Worm (Caenorhabditis elegans) whole organism, young adult: ENCODE data around the gene Y54G2A.41.
A peak's percentile ranks its signal among the peaks of the same experiment; 100 is the strongest.

Experiments
- B0261.1 ChIP-seq: sonication (generic microtip); optimal IDR thresholded peaks from 2 replicates; lab custom pipeline; 2016; ENCODE audit warnings: mild to moderate bottlenecking, missing genetic modification characterization, moderate library complexity, missing compliant biosample characterization
- D2030.7 ChIP-seq: fragments of 200-800 bp; sonication (Bioruptor generic); IDR thresholded peaks from 2 replicates; pipeline ENCODE4 v1.3.6; 2022; ENCODE audit warnings: missing genetic modification reagents, missing genetic modification characterization, missing compliant biosample characterization
- F10E7.11 ChIP-seq: sonication (generic microtip); optimal IDR thresholded peaks from 2 replicates; lab custom pipeline; 2017; ENCODE audit warnings: mild to moderate bottlenecking, missing genetic modification characterization, moderate library complexity, missing compliant biosample characterization
- F23B12.7 ChIP-seq: sonication (generic microtip); optimal IDR thresholded peaks from 2 replicates; lab custom pipeline; 2017; ENCODE audit warnings: missing genetic modification characterization, mild to moderate bottlenecking, missing compliant biosample characterization, antibody characterized with exemption, moderate library complexity; ENCODE audit not compliant: insufficient read depth
- F33H1.4 ChIP-seq: fragments of 200-800 bp; sonication (Bioruptor generic); IDR thresholded peaks from 2 replicates; pipeline ENCODE4 v1.3.6; 2022; ENCODE audit warnings: missing genetic modification reagents, missing genetic modification characterization, missing compliant biosample characterization
- F52B5.7 ChIP-seq: sonication (generic microtip); optimal IDR thresholded peaks from 2 replicates; lab custom pipeline; 2016; ENCODE audit warnings: mild to moderate bottlenecking, missing genetic modification characterization, missing compliant biosample characterization
- F57C9.4 ChIP-seq: sonication (generic microtip); optimal IDR thresholded peaks from 2 replicates; lab custom pipeline; 2017; ENCODE audit warnings: mild to moderate bottlenecking, missing genetic modification characterization, missing compliant biosample characterization
- Y67H2A.10 ChIP-seq: fragments of 200-800 bp; sonication (Bioruptor generic); conservative IDR thresholded peaks from 2 replicates; pipeline ENCODE4 v1.3.6; 2022; ENCODE audit warnings: missing genetic modification reagents, missing genetic modification characterization, missing compliant biosample characterization
- ZK185.1 ChIP-seq: sonication (generic microtip); optimal IDR thresholded peaks from 2 replicates; lab custom pipeline; 2016; ENCODE audit warnings: mild to moderate bottlenecking, missing genetic modification characterization, missing compliant biosample characterization; ENCODE audit not compliant: poor library complexity, severe bottlenecking
- ama-1 ChIP-seq, 3 experiments: fragments of 150-350 bp in 1 of 3; sonication (generic microtip) in 2 of 3; optimal IDR thresholded peaks; 2 replicates each; lab custom pipeline; 2014 to 2018; ENCODE audit warnings: missing biosample characterization in 2 of 3, missing genetic modification characterization in 2 of 3, missing genetic modification reagents in 2 of 3
- attf-3 ChIP-seq: fragments of 200-800 bp; sonication (Bioruptor generic); conservative IDR thresholded peaks from 2 replicates; pipeline ENCODE4 v1.3.6; 2022; ENCODE audit warnings: missing genetic modification reagents, missing genetic modification characterization, missing compliant biosample characterization
- attf-5 ChIP-seq: fragments of 200-800 bp; sonication (Bioruptor generic); optimal IDR thresholded peaks from 2 replicates; lab custom pipeline; 2018; ENCODE audit warnings: mild to moderate bottlenecking, missing genetic modification characterization, missing compliant biosample characterization
- bed-2 ChIP-seq: fragments of 200-800 bp; sonication (Bioruptor generic); IDR thresholded peaks from 2 replicates; pipeline ENCODE4 v1.3.6; 2022; ENCODE audit warnings: missing genetic modification reagents, missing genetic modification characterization, missing compliant biosample characterization
- ccch-3 ChIP-seq: fragments of 200-800 bp; sonication (Bioruptor generic); optimal IDR thresholded peaks from 2 replicates; lab custom pipeline; 2018; ENCODE audit warnings: mild to moderate bottlenecking, missing genetic modification characterization, missing compliant biosample characterization
- cebp-2 ChIP-seq: fragments of 200-800 bp; sonication (Bioruptor generic); IDR thresholded peaks from 2 replicates; pipeline ENCODE4 v1.3.6; 2022; ENCODE audit warnings: missing genetic modification characterization, missing compliant biosample characterization
- ceh-58 ChIP-seq: fragments of 200-800 bp; sonication (Bioruptor generic); IDR thresholded peaks from 2 replicates; pipeline ENCODE4 v1.3.6; 2022; ENCODE audit warnings: missing genetic modification characterization, missing compliant biosample characterization
- die-1 ChIP-seq: sonication (generic microtip); optimal IDR thresholded peaks from 2 replicates; lab custom pipeline; 2016; ENCODE audit warnings: missing genotype, mild to moderate bottlenecking, missing genetic modification characterization, missing compliant biosample characterization
- dpl-1 ChIP-seq: fragments of 150-350 bp; optimal IDR thresholded peaks from 2 replicates; lab custom pipeline; 2014; ENCODE audit warnings: missing biosample characterization, missing genetic modification reagents, missing genetic modification characterization
- ekl-4 ChIP-seq: fragments of 200-800 bp; sonication (Bioruptor generic); IDR thresholded peaks from 2 replicates; pipeline ENCODE4 v1.3.6; 2022; ENCODE audit warnings: missing genetic modification reagents, missing genetic modification characterization, missing compliant biosample characterization
- fkh-3 ChIP-seq: sonication (generic microtip); optimal IDR thresholded peaks from 2 replicates; lab custom pipeline; 2016; ENCODE audit warnings: mild to moderate bottlenecking, missing genetic modification characterization, missing compliant biosample characterization
- hmg-20 ChIP-seq: fragments of 200-800 bp; sonication (Bioruptor generic); IDR thresholded peaks from 2 replicates; pipeline ENCODE4 v1.3.6; 2022; ENCODE audit warnings: missing genetic modification reagents, missing genetic modification characterization, missing compliant biosample characterization
- hrde-1 ChIP-seq: sonication (generic microtip); optimal IDR thresholded peaks from 2 replicates; lab custom pipeline; 2016; ENCODE audit warnings: missing genetic modification characterization, mild to moderate bottlenecking, missing compliant biosample characterization, moderate library complexity, missing genotype, missing genetic modification reagents, borderline replicate concordance
- let-526 ChIP-seq: fragments of 200-800 bp; sonication (Bioruptor generic); IDR thresholded peaks from 2 replicates; pipeline ENCODE4 v1.3.6; 2022; ENCODE audit warnings: missing genetic modification reagents, missing genetic modification characterization, missing compliant biosample characterization
- lin-26 ChIP-seq: fragments of 200-800 bp; sonication (Bioruptor generic); IDR thresholded peaks from 2 replicates; pipeline ENCODE4 v1.3.6; 2022; ENCODE audit warnings: missing genetic modification reagents, missing genetic modification characterization, missing compliant biosample characterization
- lin-40 ChIP-seq: sonication (generic microtip); optimal IDR thresholded peaks from 2 replicates; lab custom pipeline; 2016; ENCODE audit warnings: missing genetic modification characterization, mild to moderate bottlenecking, missing compliant biosample characterization, missing genotype, missing genetic modification reagents
- madf-6 ChIP-seq: fragments of 200-800 bp; sonication (Bioruptor generic); IDR thresholded peaks from 2 replicates; pipeline ENCODE4 v1.3.6; 2022; ENCODE audit warnings: missing genetic modification reagents, missing genetic modification characterization, missing compliant biosample characterization
- nhr-120 ChIP-seq: fragments of 200-800 bp; sonication (Bioruptor generic); IDR thresholded peaks from 2 replicates; pipeline ENCODE4 v1.3.6; 2022; ENCODE audit warnings: missing genetic modification characterization, missing compliant biosample characterization
- nhr-80 ChIP-seq: sonication (generic microtip); optimal IDR thresholded peaks from 2 replicates; lab custom pipeline; 2016; ENCODE audit warnings: missing genetic modification characterization, missing compliant biosample characterization
- rcor-1 ChIP-seq: fragments of 200-800 bp; sonication (Bioruptor generic); IDR thresholded peaks from 2 replicates; pipeline ENCODE4 v1.3.6; 2022; ENCODE audit warnings: missing genetic modification reagents, missing genetic modification characterization, missing compliant biosample characterization
- rec-8 ChIP-seq, 2 experiments: sonication (generic microtip); optimal IDR thresholded peaks; 2 replicates each; lab custom pipeline; 2016; ENCODE audit warnings: mild to moderate bottlenecking in 2 of 2, missing genetic modification characterization in 2 of 2, missing genetic modification reagents in 2 of 2, missing genotype in 2 of 2, missing biosample characterization in 1 of 2, missing compliant biosample characterization in 1 of 2, moderate library complexity in 1 of 2
- rpc-1 ChIP-seq, 2 experiments: fragments of 150-350 bp in 1 of 2; sonication (generic microtip) in 1 of 2; optimal IDR thresholded peaks; 2 replicates each; lab custom pipeline; 2014 to 2018; ENCODE audit warnings: missing biosample characterization in 1 of 2, missing genetic modification characterization in 1 of 2, missing genetic modification reagents in 1 of 2, missing genotype in 1 of 2
- sdz-38 ChIP-seq: sonication (generic microtip); optimal IDR thresholded peaks from 2 replicates; lab custom pipeline; 2016; ENCODE audit warnings: missing genotype, missing genetic modification characterization, missing compliant biosample characterization
- tbp1 ChIP-seq: fragments of 200-800 bp; sonication (Bioruptor generic); optimal IDR thresholded peaks from 2 replicates; lab custom pipeline; 2018; ENCODE audit warnings: mild to moderate bottlenecking, missing genetic modification characterization, missing compliant biosample characterization
- tlf-1 ChIP-seq: fragments of 200-800 bp; sonication (Bioruptor generic); optimal IDR thresholded peaks from 2 replicates; lab custom pipeline; 2018; ENCODE audit warnings: mild to moderate bottlenecking, missing genetic modification characterization, missing compliant biosample characterization
- unc-62 ChIP-seq: fragments of 150-350 bp; optimal IDR thresholded peaks from 2 replicates; lab custom pipeline; 2014; ENCODE audit warnings: missing biosample characterization, missing genetic modification reagents, missing genetic modification characterization
- ztf-28 ChIP-seq: fragments of 200-800 bp; sonication (Bioruptor generic); IDR thresholded peaks from 2 replicates; pipeline ENCODE4 v1.3.6; 2022; ENCODE audit warnings: missing genetic modification reagents, missing genetic modification characterization, missing compliant biosample characterization
- ztf-3 ChIP-seq: fragments of 200-800 bp; sonication (Bioruptor generic); optimal IDR thresholded peaks from 2 replicates; lab custom pipeline; 2018; ENCODE audit warnings: mild to moderate bottlenecking, missing genetic modification characterization, missing compliant biosample characterization

The Y54G2A.41 gene

DNA sequence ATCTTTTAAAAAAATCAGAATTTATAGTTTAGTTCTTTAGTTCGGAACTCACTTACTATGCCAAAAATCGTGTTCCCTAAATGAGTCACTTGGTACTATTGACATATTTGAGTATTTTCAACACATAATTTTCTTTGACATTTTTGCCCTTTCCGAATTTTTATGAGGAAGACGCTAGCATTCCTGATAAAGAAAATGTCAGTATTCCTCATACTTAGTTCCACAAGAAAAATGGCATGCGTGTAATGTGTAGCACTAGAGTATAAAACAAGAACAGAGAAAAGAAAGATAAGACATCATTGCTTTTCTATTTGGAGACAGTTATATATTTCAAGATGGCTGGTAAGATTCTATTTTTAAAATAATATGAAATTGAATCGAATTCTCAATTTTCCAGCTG lies 21.7 kb upstream of the Y54G2A.41 start, which contains the start of gene Y94H6A.2:
TSS of gene Y94H6A.2 (plus strand) at position 336 of the 400 bp plus-strand sequence.
- TF ChIP-seq nhr-80 (tag; lab: Kevin White, UChicago) = peak; percentile 67
- no peak for TF ChIP-seq cebp-2 (GFP tag; lab: Robert Waterston, UW)
- TF ChIP-seq, all 124 proteins: peak for 1

DNA sequence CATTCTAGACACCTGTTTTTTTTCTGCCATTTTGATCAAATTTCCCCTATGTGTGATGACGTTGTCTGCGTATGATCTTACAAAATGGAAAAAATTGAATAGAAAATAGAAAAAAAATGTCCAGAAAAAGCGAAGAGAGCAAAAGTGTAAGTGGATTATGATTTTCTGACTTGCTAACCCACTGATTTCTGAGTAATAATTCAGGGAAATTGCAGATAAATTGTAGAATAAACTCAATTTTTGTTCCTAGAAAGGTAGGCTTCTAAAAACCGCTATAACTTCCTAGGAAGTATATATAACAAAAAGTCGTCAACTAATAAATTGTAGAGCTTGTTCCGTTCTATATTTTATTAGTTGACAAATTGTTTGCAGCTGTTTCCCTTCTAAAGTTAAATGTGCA lies 17.0 kb upstream of the Y54G2A.41 start:
- TF ChIP-seq rcor-1 (GFP tag; lab: Robert Waterston, UW) (no peak), ama-1 (optimal IDR thresholded peaks at IDR 0.05; lab: Kevin White, UChicago) (no peak), ama-1 (GFP tag; optimal IDR thresholded peaks at IDR 0.05; lab: Kevin White, UChicago) (no peak), ZK185.1 (tag; lab: Kevin White, UChicago) (no peak), hmg-20 (GFP tag; lab: Robert Waterston, UW) (no peak), F57C9.4 (tag; lab: Kevin White, UChicago) (no peak), lin-40 (no peak), unc-62 (GFP tag; lab: Kevin White, UChicago) (no peak), die-1 (no peak), dpl-1 (GFP tag; lab: Kevin White, UChicago) (no peak), fkh-3 (tag; lab: Kevin White, UChicago) (no peak), ztf-28 (GFP tag; lab: Robert Waterston, UW) (no peak), attf-3 (GFP tag; lab: Robert Waterston, UW) (no peak), Y67H2A.10 (no peak), F52B5.7 (tag; lab: Kevin White, UChicago) (no peak), tlf-1 (GFP tag; lab: Kevin White, UChicago) (no peak)

DNA sequence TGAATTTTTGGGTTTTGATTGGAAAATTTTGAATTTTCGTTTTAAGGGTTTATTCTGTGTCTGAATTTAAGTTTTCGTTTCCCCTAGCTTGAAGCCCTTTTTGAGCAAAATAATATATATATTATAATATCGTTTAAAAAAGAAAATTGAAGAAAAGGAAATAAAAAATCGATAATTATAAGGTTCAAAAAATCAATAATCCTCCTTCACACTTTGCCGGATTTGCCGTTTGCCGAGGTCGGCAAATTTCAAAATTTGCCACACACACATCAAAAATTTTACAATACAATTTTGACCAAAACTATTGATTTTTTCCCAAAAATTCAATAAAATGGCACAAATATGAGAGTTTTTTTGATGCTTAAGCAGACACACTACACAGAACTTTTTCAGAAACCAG lies 15.1 kb upstream of the Y54G2A.41 start:
- TF ChIP-seq ekl-4 (GFP tag; lab: Robert Waterston, UW) (no peak), F33H1.4 (GFP tag; lab: Robert Waterston, UW) (no peak), ceh-58 (no peak), ccch-3 (no peak), bed-2 (GFP tag; lab: Robert Waterston, UW) (no peak), sdz-38 (tag; lab: Kevin White, UChicago) (no peak), attf-5 (no peak), nhr-120 (GFP tag; lab: Robert Waterston, UW) (no peak), madf-6 (GFP tag; lab: Robert Waterston, UW) (no peak), let-526 (no peak), hrde-1 (no peak)

DNA sequence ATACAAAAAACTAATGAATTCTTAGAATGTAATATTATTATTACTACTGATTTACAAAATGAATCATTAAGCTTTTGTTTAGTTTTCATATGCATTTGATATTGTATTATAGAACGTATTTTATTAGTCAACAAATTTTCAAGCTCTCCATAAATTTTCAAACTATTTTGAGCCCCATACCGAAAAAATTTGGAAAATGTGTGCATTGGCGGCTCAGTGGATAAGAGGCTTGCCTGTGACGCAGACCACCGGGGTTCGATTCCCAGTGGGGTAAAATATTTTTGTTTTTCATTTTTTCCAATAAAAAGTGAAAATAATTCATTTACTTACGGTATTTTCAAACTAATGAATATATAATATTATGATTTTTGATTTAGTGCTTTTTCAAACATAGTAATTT lies 13.2 kb upstream of the Y54G2A.41 start:
- TF ChIP-seq D2030.7 (GFP tag; lab: Robert Waterston, UW) (0 out of 2 replicates have a peak, but pooled peaks have one; percentile 37), F23B12.7 (tag; lab: Kevin White, UChicago) (no peak), B0261.1 (tag; lab: Kevin White, UChicago) (peak; percentile 43), tbp1 (GFP tag; lab: Kevin White, UChicago) (peak; percentile 79), lin-40 (no peak), ZK185.1 (tag; lab: Kevin White, UChicago) (no peak), F10E7.11 (no peak), ztf-3 (GFP tag; lab: Kevin White, UChicago) (no peak), rpc-1 (optimal IDR thresholded peaks at IDR 0.05; lab: Kevin White, UChicago) (peak; percentile 18), rpc-1 (tag; optimal IDR thresholded peaks at IDR 0.05; lab: Kevin White, UChicago) (peak; percentile 54), rec-8 (tag; optimal IDR thresholded peaks at IDR 0.05; lab: Kevin White, UChicago) (no peak), lin-26 (GFP tag; lab: Robert Waterston, UW) (0 out of 2 replicates have a peak, but pooled peaks have one; percentile 24)
